Worm (Caenorhabditis elegans): ENCODE data around the gene nas-22.
A peak's percentile ranks its signal among the peaks of the same experiment; 100 is the strongest.

DNA sequence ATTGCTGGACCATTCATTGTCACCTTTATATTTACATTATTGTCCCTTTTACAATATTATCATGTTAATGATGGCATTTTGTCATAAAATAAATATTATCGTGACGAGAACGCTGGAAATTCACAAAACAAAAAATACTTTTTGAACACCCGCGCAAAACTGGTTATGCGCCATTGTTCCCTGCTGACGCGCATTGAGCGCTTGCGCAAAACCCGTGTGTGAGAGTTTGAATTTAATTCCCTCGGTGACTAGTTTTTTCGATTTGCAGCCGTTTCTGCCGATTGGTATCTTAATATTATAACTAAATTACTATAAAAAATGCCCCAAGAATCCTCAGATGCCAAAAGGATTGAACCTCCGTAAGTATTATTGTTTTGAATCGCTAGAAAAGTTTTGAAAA is 46.9 kb downstream of the nas-22 start, which contains the start of gene pafo-1:
- TF ChIP-seq pha-4 (tag; optimal IDR thresholded peaks at IDR 0.05) = peak; percentile 16
- TF ChIP-seq ztf-26 (tag; optimal IDR thresholded peaks at IDR 0.05) = peak; percentile 69
- peak; percentile 99 for TF ChIP-seq ztf-18 (tag; optimal IDR thresholded peaks at IDR 0.05)
- no peak for TF ChIP-seq bed-1 (GFP tag; IDR thresholded peaks at IDR 0.05)
- TF ChIP-seq madf-8 (GFP tag; conservative IDR thresholded peaks at IDR 0.05) = peak; percentile 61
- no peak for TF ChIP-seq ets-4 (GFP tag; optimal IDR thresholded peaks at IDR 0.05)
- TF ChIP-seq ekl-4 (GFP tag; IDR thresholded peaks at IDR 0.05) = peak; percentile 78
- TF ChIP-seq akir-1 (GFP tag; optimal IDR thresholded peaks at IDR 0.05) = no peak
- TF ChIP-seq ccch-3 (GFP tag; optimal IDR thresholded peaks at IDR 0.05) = no peak
- no peak for TF ChIP-seq nfya-1 (tag; optimal IDR thresholded peaks at IDR 0.05; ENCODE audit: borderline replicate concordance, insufficient read depth)
- TF ChIP-seq cebp-2 (GFP tag; IDR thresholded peaks at IDR 0.05) = no peak
